Worm (Caenorhabditis elegans) whole organism, young adult: ENCODE data around the gene sec-61.B.

Source experiments
- B0019.2 ChIP-seq: fragments of 200-800 bp; sonication (Bioruptor generic); conservative IDR thresholded peaks from 2 replicates; pipeline ENCODE4 v1.3.6; 2022; ENCODE audit warnings: missing genetic modification reagents, missing genetic modification characterization, missing compliant biosample characterization
- F10E7.11 ChIP-seq: sonication (generic microtip); optimal IDR thresholded peaks from 2 replicates; lab custom pipeline; 2017; ENCODE audit warnings: mild to moderate bottlenecking, missing genetic modification characterization, moderate library complexity, missing compliant biosample characterization
- F22D6.2 ChIP-seq: sonication (generic microtip); optimal IDR thresholded peaks from 2 replicates; lab custom pipeline; 2016; ENCODE audit warnings: mild to moderate bottlenecking, missing genetic modification characterization, missing compliant biosample characterization
- F23B12.7 ChIP-seq: sonication (generic microtip); optimal IDR thresholded peaks from 2 replicates; lab custom pipeline; 2017; ENCODE audit warnings: missing genetic modification characterization, mild to moderate bottlenecking, missing compliant biosample characterization, antibody characterized with exemption, moderate library complexity; ENCODE audit not compliant: insufficient read depth
- F57C9.4 ChIP-seq: sonication (generic microtip); optimal IDR thresholded peaks from 2 replicates; lab custom pipeline; 2017; ENCODE audit warnings: mild to moderate bottlenecking, missing genetic modification characterization, missing compliant biosample characterization
- K12H6.12 ChIP-seq: fragments of 200-800 bp; sonication (Bioruptor generic); optimal IDR thresholded peaks from 2 replicates; lab custom pipeline; 2018; ENCODE audit warnings: mild to moderate bottlenecking, missing genetic modification characterization, missing compliant biosample characterization
- T07F8.4 ChIP-seq: sonication (generic microtip); optimal IDR thresholded peaks from 2 replicates; lab custom pipeline; 2016; ENCODE audit warnings: mild to moderate bottlenecking, missing genetic modification characterization, moderate library complexity, missing compliant biosample characterization
- T26A5.8 ChIP-seq: sonication (generic microtip); optimal IDR thresholded peaks from 2 replicates; lab custom pipeline; 2016; ENCODE audit warnings: missing genetic modification characterization, missing compliant biosample characterization
- Y53G8AR.9 ChIP-seq: fragments of 200-800 bp; sonication (Bioruptor generic); conservative IDR thresholded peaks from 2 replicates; pipeline ENCODE4 v1.3.6; 2022; ENCODE audit warnings: missing genetic modification reagents, missing genetic modification characterization, missing compliant biosample characterization
- Y56A3A.18 ChIP-seq: fragments of 200-800 bp; sonication (Bioruptor generic); IDR thresholded peaks from 2 replicates; pipeline ENCODE4 v1.3.6; 2022; ENCODE audit warnings: missing genetic modification reagents, missing genetic modification characterization, missing compliant biosample characterization
- Y67H2A.10 ChIP-seq: fragments of 200-800 bp; sonication (Bioruptor generic); conservative IDR thresholded peaks from 2 replicates; pipeline ENCODE4 v1.3.6; 2022; ENCODE audit warnings: missing genetic modification reagents, missing genetic modification characterization, missing compliant biosample characterization
- Y95B8A.8 ChIP-seq: fragments of 200-800 bp; sonication (Bioruptor generic); IDR thresholded peaks from 2 replicates; pipeline ENCODE4 v1.3.6; 2022; ENCODE audit warnings: missing genetic modification reagents, missing genetic modification characterization, missing compliant biosample characterization
- ZK185.1 ChIP-seq: sonication (generic microtip); optimal IDR thresholded peaks from 2 replicates; lab custom pipeline; 2016; ENCODE audit warnings: mild to moderate bottlenecking, missing genetic modification characterization, missing compliant biosample characterization; ENCODE audit not compliant: poor library complexity, severe bottlenecking
- aptf-2 ChIP-seq: fragments of 200-800 bp; sonication (Bioruptor generic); conservative IDR thresholded peaks from 2 replicates; pipeline ENCODE4 v1.3.6; 2022; ENCODE audit warnings: missing genetic modification reagents, missing genetic modification characterization, missing compliant biosample characterization
- atf-7 ChIP-seq: sonication (generic microtip); optimal IDR thresholded peaks from 2 replicates; lab custom pipeline; 2017; ENCODE audit warnings: mild to moderate bottlenecking, missing genetic modification characterization, missing compliant biosample characterization
- attf-5 ChIP-seq: fragments of 200-800 bp; sonication (Bioruptor generic); optimal IDR thresholded peaks from 2 replicates; lab custom pipeline; 2018; ENCODE audit warnings: mild to moderate bottlenecking, missing genetic modification characterization, missing compliant biosample characterization
- attf-6 ChIP-seq: fragments of 200-800 bp; sonication (Bioruptor generic); IDR thresholded peaks from 2 replicates; pipeline ENCODE4 v1.3.6; 2022; ENCODE audit warnings: missing genetic modification reagents, missing genetic modification characterization, missing compliant biosample characterization
- ccch-3 ChIP-seq: fragments of 200-800 bp; sonication (Bioruptor generic); optimal IDR thresholded peaks from 2 replicates; lab custom pipeline; 2018; ENCODE audit warnings: mild to moderate bottlenecking, missing genetic modification characterization, missing compliant biosample characterization
- ceh-58 ChIP-seq: fragments of 200-800 bp; sonication (Bioruptor generic); IDR thresholded peaks from 2 replicates; pipeline ENCODE4 v1.3.6; 2022; ENCODE audit warnings: missing genetic modification characterization, missing compliant biosample characterization
- ceh-79 ChIP-seq: sonication (generic microtip); optimal IDR thresholded peaks from 2 replicates; lab custom pipeline; 2017; ENCODE audit warnings: mild to moderate bottlenecking, missing genetic modification characterization, missing compliant biosample characterization
- ceh-91 ChIP-seq: fragments of 200-800 bp; sonication (Bioruptor generic); IDR thresholded peaks from 2 replicates; pipeline ENCODE4 v1.3.6; 2022; ENCODE audit warnings: missing genetic modification reagents, missing genetic modification characterization, missing compliant biosample characterization
- dox-1 ChIP-seq: fragments of 200-800 bp; sonication (Bioruptor generic); IDR thresholded peaks from 2 replicates; pipeline ENCODE4 v1.3.6; 2022; ENCODE audit warnings: missing genetic modification reagents, missing genetic modification characterization, missing compliant biosample characterization
- dpl-1 ChIP-seq: fragments of 150-350 bp; optimal IDR thresholded peaks from 2 replicates; lab custom pipeline; 2014; ENCODE audit warnings: missing biosample characterization, missing genetic modification reagents, missing genetic modification characterization
- ets-4 ChIP-seq: fragments of 200-800 bp; sonication (Bioruptor generic); optimal IDR thresholded peaks from 2 replicates; lab custom pipeline; 2018; ENCODE audit warnings: mild to moderate bottlenecking, missing genetic modification characterization, missing compliant biosample characterization
- gei-17 ChIP-seq: fragments of 200-800 bp; sonication (Bioruptor generic); optimal IDR thresholded peaks from 2 replicates; lab custom pipeline; 2018; ENCODE audit warnings: mild to moderate bottlenecking, missing genetic modification characterization, missing compliant biosample characterization
- hlh-26 ChIP-seq: fragments of 200-800 bp; sonication (Bioruptor generic); conservative IDR thresholded peaks from 2 replicates; pipeline ENCODE4 v1.3.6; 2022; ENCODE audit warnings: missing genetic modification reagents, missing genetic modification characterization, missing compliant biosample characterization
- hsf-1 ChIP-seq: fragments of 200-800 bp; sonication (Bioruptor generic); IDR thresholded peaks from 2 replicates; pipeline ENCODE4 v1.3.6; 2022; ENCODE audit warnings: missing genetic modification reagents, missing genetic modification characterization, missing compliant biosample characterization
- let-526 ChIP-seq: fragments of 200-800 bp; sonication (Bioruptor generic); IDR thresholded peaks from 2 replicates; pipeline ENCODE4 v1.3.6; 2022; ENCODE audit warnings: missing genetic modification reagents, missing genetic modification characterization, missing compliant biosample characterization
- lin-26 ChIP-seq: fragments of 200-800 bp; sonication (Bioruptor generic); IDR thresholded peaks from 2 replicates; pipeline ENCODE4 v1.3.6; 2022; ENCODE audit warnings: missing genetic modification reagents, missing genetic modification characterization, missing compliant biosample characterization
- lin-35 ChIP-seq, 3 experiments: fragments of 150-350 bp in 2 of 3; sonication (generic microtip) in 1 of 3; optimal IDR thresholded peaks; 2 replicates each; lab custom pipeline; 2014 to 2018; ENCODE audit warnings: missing biosample characterization in 3 of 3, missing genetic modification characterization in 3 of 3, missing genetic modification reagents in 3 of 3
- lin-54 ChIP-seq: fragments of 200-800 bp; sonication (Bioruptor generic); optimal IDR thresholded peaks from 2 replicates; lab custom pipeline; 2018; ENCODE audit warnings: mild to moderate bottlenecking, missing genetic modification characterization, missing compliant biosample characterization
- lir-1 ChIP-seq: fragments of 200-800 bp; sonication (Bioruptor generic); conservative IDR thresholded peaks from 2 replicates; pipeline ENCODE4 v1.3.6; 2022; ENCODE audit warnings: missing genetic modification reagents, missing genetic modification characterization, missing compliant biosample characterization
- madf-6 ChIP-seq: fragments of 200-800 bp; sonication (Bioruptor generic); IDR thresholded peaks from 2 replicates; pipeline ENCODE4 v1.3.6; 2022; ENCODE audit warnings: missing genetic modification reagents, missing genetic modification characterization, missing compliant biosample characterization
- nhr-120 ChIP-seq: fragments of 200-800 bp; sonication (Bioruptor generic); IDR thresholded peaks from 2 replicates; pipeline ENCODE4 v1.3.6; 2022; ENCODE audit warnings: missing genetic modification characterization, missing compliant biosample characterization
- nhr-179 ChIP-seq: sonication (generic microtip); optimal IDR thresholded peaks from 2 replicates; lab custom pipeline; 2016; ENCODE audit warnings: mild to moderate bottlenecking, missing genetic modification characterization, missing compliant biosample characterization
- pbrm-1 ChIP-seq: fragments of 200-800 bp; sonication (Bioruptor generic); IDR thresholded peaks from 2 replicates; pipeline ENCODE4 v1.3.6; 2022; ENCODE audit warnings: missing genetic modification reagents, missing genetic modification characterization, missing compliant biosample characterization
- repo-1 ChIP-seq: sonication (generic microtip); optimal IDR thresholded peaks from 2 replicates; lab custom pipeline; 2017; ENCODE audit warnings: mild to moderate bottlenecking, missing genetic modification characterization, missing compliant biosample characterization
- snpc-1.3 ChIP-seq: sonication (generic microtip); optimal IDR thresholded peaks from 2 replicates; lab custom pipeline; 2017; ENCODE audit warnings: missing genetic modification characterization, mild to moderate bottlenecking, missing compliant biosample characterization, antibody characterized with exemption, moderate library complexity, missing genotype, missing genetic modification reagents; ENCODE audit not compliant: insufficient read depth
- snpc-3.4 ChIP-seq: sonication (generic microtip); optimal IDR thresholded peaks from 2 replicates; lab custom pipeline; 2017; ENCODE audit warnings: missing genetic modification characterization, mild to moderate bottlenecking, missing compliant biosample characterization, antibody characterized with exemption, moderate library complexity, missing genotype, missing genetic modification reagents
- snpc-4 ChIP-seq, 5 experiments: fragments of 150-350 bp in 1 of 5; sonication (generic microtip) in 4 of 5; optimal IDR thresholded peaks; 2 replicates each; lab custom pipeline; 2014 to 2018; ENCODE audit warnings: missing genetic modification characterization in 5 of 5, missing biosample characterization in 3 of 5, antibody characterized with exemption in 2 of 5, mild to moderate bottlenecking in 2 of 5, missing compliant biosample characterization in 2 of 5, missing genotype in 2 of 5, moderate library complexity in 2 of 5, missing genetic modification reagents in 1 of 5
- sptf-2 ChIP-seq: fragments of 200-800 bp; sonication (Bioruptor generic); optimal IDR thresholded peaks from 2 replicates; lab custom pipeline; 2018; ENCODE audit warnings: mild to moderate bottlenecking, missing genetic modification characterization, missing compliant biosample characterization
- xnd-1 ChIP-seq: sonication (generic microtip); optimal IDR thresholded peaks from 2 replicates; lab custom pipeline; 2016; ENCODE audit warnings: missing genotype, missing genetic modification reagents, missing genetic modification characterization, missing compliant biosample characterization
- zfh-2 ChIP-seq: fragments of 200-800 bp; sonication (Bioruptor generic); conservative IDR thresholded peaks from 2 replicates; pipeline ENCODE4 v1.3.6; 2022; ENCODE audit warnings: missing genetic modification reagents, missing genetic modification characterization, missing compliant biosample characterization
- zim-3 ChIP-seq: sonication (generic microtip); optimal IDR thresholded peaks from 2 replicates; lab custom pipeline; 2017; ENCODE audit warnings: mild to moderate bottlenecking, missing genetic modification characterization, moderate library complexity, missing compliant biosample characterization
- ztf-25 ChIP-seq: fragments of 200-800 bp; sonication (Bioruptor generic); IDR thresholded peaks from 2 replicates; pipeline ENCODE4 v1.3.6; 2022; ENCODE audit warnings: missing genetic modification reagents, missing genetic modification characterization, missing compliant biosample characterization
- ztf-3 ChIP-seq: fragments of 200-800 bp; sonication (Bioruptor generic); optimal IDR thresholded peaks from 2 replicates; lab custom pipeline; 2018; ENCODE audit warnings: mild to moderate bottlenecking, missing genetic modification characterization, missing compliant biosample characterization
- ztf-6 ChIP-seq: fragments of 200-800 bp; sonication (Bioruptor generic); IDR thresholded peaks from 2 replicates; pipeline ENCODE4 v1.3.6; 2022; ENCODE audit warnings: missing genetic modification reagents, missing genetic modification characterization, missing compliant biosample characterization

Gene sec-61.B

DNA sequence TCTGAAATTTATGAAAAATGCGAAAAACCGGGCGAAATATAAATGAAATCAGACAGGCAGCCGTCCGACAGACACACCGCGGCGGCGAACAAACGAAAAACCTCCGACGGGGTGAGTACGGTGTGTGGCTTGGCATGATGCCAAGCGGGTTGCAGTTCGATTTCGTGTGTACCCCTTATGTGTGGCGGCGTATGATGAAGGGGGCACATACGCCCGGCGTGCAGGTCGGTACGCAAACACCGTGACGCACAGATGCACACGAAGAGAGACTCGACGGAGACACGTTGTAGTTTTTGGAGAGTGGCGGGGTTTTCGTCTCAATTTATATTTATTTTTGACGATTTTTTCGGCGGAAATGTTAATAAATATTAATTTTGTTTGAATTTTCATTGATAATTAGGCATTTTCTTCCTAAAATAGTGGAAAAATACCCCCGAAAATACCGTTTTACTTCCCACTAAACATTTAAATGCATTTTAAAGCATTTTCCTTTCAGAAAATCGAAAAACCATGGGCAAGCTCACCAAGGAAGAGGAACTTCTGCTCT, 547 bp upstream of the sec-61.B start, which contains the start of gene trap-3 (continued):
- TF ChIP-seq F10E7.11 (tag; lab: Kevin White, UChicago), result no peak
- TF ChIP-seq madf-6, result peak; percentile 91
- no peak for TF ChIP-seq F57C9.4 (tag; lab: Kevin White, UChicago)
- peak; percentile 94 for TF ChIP-seq ets-4 (GFP tag; lab: Kevin White, UChicago)
- no peak for TF ChIP-seq ZK185.1
- TF ChIP-seq K12H6.12 (tag; lab: Kevin White, UChicago), result peak; percentile 98
- TF ChIP-seq sptf-2 (GFP tag; lab: Kevin White, UChicago), result no peak
- TF ChIP-seq dpl-1 (GFP tag; lab: Kevin White, UChicago), result peak; percentile 66
- TF ChIP-seq let-526, result peak; percentile 95
- TF ChIP-seq T07F8.4 (tag; lab: Kevin White, UChicago), result peak; percentile 52
- TF ChIP-seq zim-3, result peak; percentile 38
- peak; percentile 82 for TF ChIP-seq B0019.2 (GFP tag; lab: Robert Waterston, UW)
- TF ChIP-seq pbrm-1 (GFP tag; lab: Robert Waterston, UW), result peak; percentile 96
- TF ChIP-seq F22D6.2 (tag; lab: Kevin White, UChicago), result peak; percentile 86
- peak; percentile 82 for TF ChIP-seq ztf-3 (GFP tag; lab: Kevin White, UChicago)
- TF ChIP-seq aptf-2 (GFP tag; lab: Robert Waterston, UW), result no peak
- peak; percentile 64 for TF ChIP-seq snpc-4 (GFP tag; optimal IDR thresholded peaks at IDR 0.05; lab: Kevin White, UChicago)
- peak; percentile 84 to 88 (median 88) for TF ChIP-seq snpc-4 (tag; optimal IDR thresholded peaks at IDR 0.05; lab: Kevin White, UChicago)
- peak; percentile 98 for TF ChIP-seq zfh-2 (GFP tag; lab: Robert Waterston, UW)
- TF ChIP-seq ztf-25 (GFP tag; lab: Robert Waterston, UW), result no peak
- TF ChIP-seq nhr-120 (GFP tag; lab: Robert Waterston, UW), result 0 out of 2 replicates have a peak, but pooled peaks have one; percentile 49
- no peak for TF ChIP-seq hlh-26
- no peak for TF ChIP-seq T26A5.8 (tag; lab: Kevin White, UChicago)
- peak; percentile 99 for TF ChIP-seq dox-1 (GFP tag; lab: Robert Waterston, UW)
- TF ChIP-seq gei-17 (GFP tag; lab: Kevin White, UChicago), result peak; percentile 83
- peak; percentile 93 for TF ChIP-seq lir-1 (GFP tag; lab: Robert Waterston, UW)
- TF ChIP-seq lin-35 (GFP tag; optimal IDR thresholded peaks at IDR 0.05; lab: Kevin White, UChicago), result peak in 2 of 3 experiments; percentile 13 to 86
- TF ChIP-seq ceh-58 (GFP tag; lab: Robert Waterston, UW), result no peak
- no peak for TF ChIP-seq nhr-179 (tag; lab: Kevin White, UChicago)
- TF ChIP-seq Y53G8AR.9 (GFP tag; lab: Robert Waterston, UW), result peak; percentile 98
- TF ChIP-seq lin-26, result peak; percentile 74
- TF ChIP-seq Y56A3A.18 (GFP tag; lab: Robert Waterston, UW), result peak; percentile 87; the same call in 1 of the 2 replicates
- peak; percentile 85 for TF ChIP-seq attf-6 (GFP tag; lab: Robert Waterston, UW)
- TF ChIP-seq attf-5, result peak; percentile 98
- peak; percentile 52 for TF ChIP-seq xnd-1 (tag; lab: Kevin White, UChicago)
- TF ChIP-seq ztf-6 (GFP tag; lab: Robert Waterston, UW), result peak; percentile 89
- TF ChIP-seq ccch-3 (GFP tag; lab: Kevin White, UChicago), result no peak
- peak; percentile 88 for TF ChIP-seq ceh-91 (GFP tag; lab: Robert Waterston, UW)
- TF ChIP-seq Y95B8A.8 (GFP tag; lab: Robert Waterston, UW), result peak; percentile 95
- peak; percentile 63 for TF ChIP-seq snpc-1.3 (tag; lab: Kevin White, UChicago)
- peak; percentile 97 for TF ChIP-seq lin-54 (GFP tag; lab: Kevin White, UChicago)
- TF ChIP-seq atf-7 (tag; lab: Kevin White, UChicago), result peak; percentile 92
- TF ChIP-seq F23B12.7 (tag; lab: Kevin White, UChicago), result peak; percentile 91
- TF ChIP-seq snpc-3.4 (tag; lab: Kevin White, UChicago), result peak; percentile 91
- peak; percentile 75 for TF ChIP-seq hsf-1 (GFP tag; lab: Robert Waterston, UW)
- TF ChIP-seq Y67H2A.10 (GFP tag; lab: Robert Waterston, UW), result peak; percentile 79
- TF ChIP-seq repo-1 (tag; lab: Kevin White, UChicago), result peak; percentile 87
- peak; percentile 47 for TF ChIP-seq ceh-79
